Fruit fly (Drosophila melanogaster) whole organism, embryonic: ENCODE measurements around the gene CG1910.

ENCODE experiments used
- ATbp ChIP-seq: fragments of 200-800 bp; sonication (Bioruptor generic); optimal IDR thresholded peaks from 2 replicates; lab custom pipeline; 2017; ENCODE audit warnings: missing biosample characterization, mild to moderate bottlenecking, missing genetic modification characterization, missing genetic modification reagents
- Asciz ChIP-seq: fragments of 200-800 bp; sonication (Bioruptor generic); optimal IDR thresholded peaks from 2 replicates; lab custom pipeline; 2017; ENCODE audit warnings: missing biosample characterization, mild to moderate bottlenecking, missing genetic modification characterization, missing genetic modification reagents
- Blimp-1 ChIP-seq: fragments of 200-800 bp; sonication (Bioruptor generic); optimal IDR thresholded peaks from 3 replicates; lab custom pipeline; 2018; ENCODE audit warnings: missing biosample characterization, missing genetic modification characterization, mild to moderate bottlenecking, moderate library complexity, missing genetic modification reagents
- CG1024 ChIP-seq: fragments of 200-800 bp; sonication (Bioruptor generic); IDR thresholded peaks from 2 replicates; pipeline ENCODE4 v1.3.6; 2022; ENCODE audit warnings: missing biosample characterization, missing genetic modification characterization
- CG10543 ChIP-seq: fragments of 200-800 bp; sonication (Bioruptor generic); optimal IDR thresholded peaks from 3 replicates; lab custom pipeline; 2017; ENCODE audit warnings: missing biosample characterization, mild to moderate bottlenecking, missing genetic modification characterization, moderate library complexity
- CG11504 ChIP-seq: fragments of 200-800 bp; sonication (Bioruptor generic); optimal IDR thresholded peaks from 3 replicates; lab custom pipeline; 2019; ENCODE audit warnings: missing biosample characterization, mild to moderate bottlenecking, missing genetic modification characterization, moderate library complexity
- CG14441 ChIP-seq: fragments of 200-800 bp; sonication (Bioruptor generic); IDR thresholded peaks from 2 replicates; pipeline ENCODE4 v1.3.6; 2022; ENCODE audit warnings: missing biosample characterization, missing genetic modification characterization
- CG15601 ChIP-seq: fragments of 200-800 bp; sonication (Bioruptor generic); optimal IDR thresholded peaks from 3 replicates; lab custom pipeline; 2019; ENCODE audit warnings: missing biosample characterization, mild to moderate bottlenecking, missing genetic modification characterization, moderate library complexity
- CG1603 ChIP-seq: fragments of 200-800 bp; sonication (Bioruptor generic); optimal IDR thresholded peaks from 2 replicates; lab custom pipeline; 2019; ENCODE audit warnings: missing biosample characterization, mild to moderate bottlenecking, missing genetic modification characterization, moderate library complexity
- CG17328 ChIP-seq: fragments of 200-800 bp; sonication (Bioruptor generic); IDR thresholded peaks from 2 replicates; pipeline ENCODE4 v1.3.6; 2022; ENCODE audit warnings: missing biosample characterization, missing genetic modification characterization
- CG2678 ChIP-seq: fragments of 200-800 bp; sonication (Bioruptor generic); optimal IDR thresholded peaks from 3 replicates; lab custom pipeline; 2019; ENCODE audit warnings: missing biosample characterization, mild to moderate bottlenecking, missing genetic modification characterization, moderate library complexity
- CG2712 ChIP-seq: fragments of 200-800 bp; optimal IDR thresholded peaks from 3 replicates; lab custom pipeline; 2019; ENCODE audit warnings: missing biosample characterization, mild to moderate bottlenecking, missing genetic modification characterization, moderate library complexity
- CG30431 ChIP-seq: fragments of 200-800 bp; sonication (Bioruptor generic); optimal IDR thresholded peaks from 2 replicates; lab custom pipeline; 2017; ENCODE audit warnings: missing biosample characterization, missing genetic modification characterization
- CG3163 ChIP-seq: fragments of 200-800 bp; sonication (Bioruptor generic); optimal IDR thresholded peaks from 3 replicates; lab custom pipeline; 2016; ENCODE audit warnings: missing biosample characterization, missing genetic modification characterization
- CG4730 ChIP-seq: fragments of 200-800 bp; sonication (Bioruptor generic); IDR thresholded peaks from 2 replicates; pipeline ENCODE4 v1.3.6; 2022; ENCODE audit warnings: missing biosample characterization, missing genetic modification characterization
- CG6175 ChIP-seq: fragments of 200-800 bp; sonication (Bioruptor generic); IDR thresholded peaks from 3 replicates; pipeline ENCODE4 v1.3.6; 2022; ENCODE audit warnings: missing biosample characterization, missing genetic modification characterization
- CG6272 ChIP-seq: fragments of 200-800 bp; sonication (Bioruptor generic); IDR thresholded peaks from 2 replicates; pipeline ENCODE4 v1.3.6; 2022; ENCODE audit warnings: missing biosample characterization, missing genetic modification characterization
- CG6689 ChIP-seq: fragments of 200-800 bp; sonication (Bioruptor generic); IDR thresholded peaks from 2 replicates; pipeline ENCODE4 v1.3.6; 2022; ENCODE audit warnings: missing biosample characterization, missing genetic modification characterization
- CG7839 ChIP-seq: fragments of 200-800 bp; sonication (Bioruptor generic); optimal IDR thresholded peaks from 3 replicates; lab custom pipeline; 2018; ENCODE audit warnings: missing biosample characterization, mild to moderate bottlenecking, missing genetic modification characterization, moderate library complexity
- E2f1 ChIP-seq: fragments of 200-800 bp; sonication (Bioruptor generic); IDR thresholded peaks from 2 replicates; pipeline ENCODE4 v1.3.6; 2022; ENCODE audit warnings: missing biosample characterization, missing genetic modification characterization
- Elba2 ChIP-seq: fragments of 200-800 bp; sonication (Bioruptor generic); optimal IDR thresholded peaks from 3 replicates; lab custom pipeline; 2016; ENCODE audit warnings: missing biosample characterization, missing genetic modification characterization
- Ets65A ChIP-seq: fragments of 200-800 bp; sonication (Bioruptor generic); peaks from one replicate; lab custom pipeline; 2016; ENCODE audit warnings: missing biosample characterization, missing genetic modification characterization
- Fer3 ChIP-seq: fragments of 200-800 bp; sonication (Bioruptor generic); optimal IDR thresholded peaks from 2 replicates; lab custom pipeline; 2018; ENCODE audit warnings: missing biosample characterization, mild to moderate bottlenecking, missing genetic modification characterization, moderate library complexity
- Gug ChIP-seq: fragments of 200-800 bp; sonication (Bioruptor generic); IDR thresholded peaks from 4 replicates; pipeline ENCODE4 v1.3.6; 2022; ENCODE audit warnings: missing biosample characterization, missing genetic modification characterization
- H15 ChIP-seq: fragments of 200-800 bp; sonication (Bioruptor generic); IDR thresholded peaks from 3 replicates; pipeline ENCODE4 v1.3.6; 2022; ENCODE audit warnings: missing biosample characterization, missing genetic modification characterization
- HHEX ChIP-seq: fragments of 200-800 bp; sonication (Bioruptor generic); optimal IDR thresholded peaks from 3 replicates; lab custom pipeline; 2017; ENCODE audit warnings: missing biosample characterization, mild to moderate bottlenecking, missing genetic modification characterization, missing genetic modification reagents
- HLHmδ ChIP-seq: fragments of 200-800 bp; sonication (Bioruptor generic); optimal IDR thresholded peaks from 2 replicates; lab custom pipeline; 2018; ENCODE audit warnings: missing biosample characterization, mild to moderate bottlenecking, missing genetic modification characterization, moderate library complexity
- Hr51 ChIP-seq, 2 experiments: fragments of 200-800 bp; sonication (Bioruptor generic); optimal IDR thresholded peaks; 2 replicates in 1 of 2; 3 replicates in 1 of 2; lab custom pipeline; 2016 to 2018; ENCODE audit warnings: missing biosample characterization in 2 of 2, missing genetic modification characterization in 2 of 2, mild to moderate bottlenecking in 1 of 2, moderate library complexity in 1 of 2
- Med ChIP-seq: fragments of 200-800 bp; sonication (Bioruptor generic); peaks from one replicate; lab custom pipeline; 2016; ENCODE audit warnings: missing biosample characterization, missing genetic modification characterization, mild to moderate bottlenecking, inconsistent platforms, moderate library complexity
- NFAT ChIP-seq: fragments of 200-800 bp; sonication (Bioruptor generic); IDR thresholded peaks from 2 replicates; pipeline ENCODE4 v1.3.6; 2022; ENCODE audit warnings: missing biosample characterization, missing genetic modification characterization
- Optix ChIP-seq: fragments of 200-800 bp; sonication (Bioruptor generic); IDR thresholded peaks from 3 replicates; pipeline ENCODE4 v1.3.6; 2022; ENCODE audit warnings: missing biosample characterization, missing genetic modification characterization
- Rx ChIP-seq: fragments of 200-800 bp; sonication (Bioruptor generic); IDR thresholded peaks from 2 replicates; pipeline ENCODE4 v1.3.6; 2022; ENCODE audit warnings: missing biosample characterization, missing genetic modification characterization
- Usf ChIP-seq: fragments of 200-800 bp; sonication (Bioruptor generic); optimal IDR thresholded peaks from 2 replicates; lab custom pipeline; 2017; ENCODE audit warnings: missing genotype, missing biosample characterization, missing genetic modification characterization
- ase ChIP-seq: fragments of 200-800 bp; sonication (Bioruptor generic); IDR thresholded peaks from 3 replicates; pipeline ENCODE4 v1.3.6; 2022; ENCODE audit warnings: missing biosample characterization, missing genetic modification characterization
- az2 ChIP-seq: fragments of 200-800 bp; sonication (Bioruptor generic); optimal IDR thresholded peaks from 3 replicates; lab custom pipeline; 2016; ENCODE audit warnings: missing biosample characterization, missing genetic modification characterization
- bsh ChIP-seq, 2 experiments: fragments of 200-800 bp; sonication (Bioruptor generic); optimal IDR thresholded peaks; 2 replicates each; lab custom pipeline; 2017 to 2018; ENCODE audit warnings: mild to moderate bottlenecking in 2 of 2, missing biosample characterization in 2 of 2, missing genetic modification characterization in 2 of 2, moderate library complexity in 1 of 2
- caup ChIP-seq: fragments of 200-800 bp; sonication (Bioruptor generic); optimal IDR thresholded peaks from 3 replicates; lab custom pipeline; 2017; ENCODE audit warnings: missing biosample characterization, mild to moderate bottlenecking, missing genetic modification characterization, moderate library complexity; ENCODE audit not compliant: severe bottlenecking
- ci ChIP-seq: fragments of 200-800 bp; sonication (Bioruptor generic); IDR thresholded peaks from 3 replicates; pipeline ENCODE4 v1.3.6; 2022; ENCODE audit warnings: missing biosample characterization, missing genetic modification characterization
- danr ChIP-seq: fragments of 200-800 bp; sonication (Bioruptor generic); IDR thresholded peaks from 2 replicates; pipeline ENCODE4 v1.3.6; 2022; ENCODE audit warnings: missing biosample characterization, missing genetic modification characterization
- fd96Cb ChIP-seq: fragments of 200-800 bp; sonication (Bioruptor generic); optimal IDR thresholded peaks from 2 replicates; lab custom pipeline; 2018; ENCODE audit warnings: missing biosample characterization, mild to moderate bottlenecking, missing genetic modification characterization, moderate library complexity
- gem ChIP-seq: fragments of 200-800 bp; sonication (Bioruptor generic); optimal IDR thresholded peaks from 2 replicates; lab custom pipeline; 2019; ENCODE audit warnings: missing biosample characterization, mild to moderate bottlenecking, missing genetic modification characterization, moderate library complexity
- ind ChIP-seq: fragments of 200-800 bp; sonication (Bioruptor generic); optimal IDR thresholded peaks from 3 replicates; lab custom pipeline; 2016; ENCODE audit warnings: missing biosample characterization, missing genetic modification characterization
- oc ChIP-seq: fragments of 200-800 bp; sonication (Bioruptor generic); optimal IDR thresholded peaks from 2 replicates; lab custom pipeline; 2018; ENCODE audit warnings: missing biosample characterization, mild to moderate bottlenecking, missing genetic modification characterization, moderate library complexity
- otp ChIP-seq: fragments of 200-800 bp; sonication (Bioruptor generic); IDR thresholded peaks from 3 replicates; pipeline ENCODE4, ENCODE4 v1.3.6; 2022; ENCODE audit warnings: missing biosample characterization, missing genetic modification characterization
- pros ChIP-seq: fragments of 200-800 bp; sonication (Bioruptor generic); optimal IDR thresholded peaks from 3 replicates; lab custom pipeline; 2019; ENCODE audit warnings: missing biosample characterization, mild to moderate bottlenecking, missing genetic modification characterization, moderate library complexity
- ranshi ChIP-seq: fragments of 200-800 bp; sonication (Bioruptor generic); IDR thresholded peaks from 2 replicates; pipeline ENCODE4 v1.3.6; 2022; ENCODE audit warnings: missing biosample characterization, missing genetic modification characterization
- ssp ChIP-seq: fragments of 200-800 bp; sonication (Bioruptor generic); IDR thresholded peaks from 2 replicates; pipeline ENCODE4 v1.3.6; 2022; ENCODE audit warnings: missing biosample characterization, missing genetic modification characterization
- tx ChIP-seq: fragments of 200-800 bp; sonication (Bioruptor generic); optimal IDR thresholded peaks from 2 replicates; lab custom pipeline; 2016; ENCODE audit warnings: missing biosample characterization, missing genetic modification characterization
- vvl ChIP-seq: fragments of 200-800 bp; sonication (Bioruptor generic); IDR thresholded peaks from 2 replicates; pipeline ENCODE4 v1.3.6; 2022; ENCODE audit warnings: missing biosample characterization, missing genetic modification characterization

Gene CG1910

dm6 chr3R:31709142-31709541, 38.3 kb upstream of the CG1910 start:
- TF ChIP-seq CG2678 = peak; percentile 37
- peak; percentile 19 for TF ChIP-seq ind (GFP tag; lab: Kevin White, UChicago)
- peak; percentile 55 for TF ChIP-seq CG11504
- TF ChIP-seq Ets65A (GFP tag; lab: Kevin White, UChicago) = peak; percentile 42
- 0 out of 3 replicates have a peak, but pooled peaks have one; percentile 20 for TF ChIP-seq Optix
- peak; percentile 13 to 40 for TF ChIP-seq bsh (GFP tag; optimal IDR thresholded peaks at IDR 0.05; lab: Kevin White, UChicago)
- peak; percentile 39; the same call in 1 of the 2 replicates for TF ChIP-seq ranshi (GFP tag; lab: Robert Waterston, UW)
- 0 out of 2 replicates have a peak, but pooled peaks have one; percentile 4 for TF ChIP-seq CG4730 (GFP tag; lab: Robert Waterston, UW)
- 0 out of 2 replicates have a peak, but pooled peaks have one; percentile 14 for TF ChIP-seq CG6272
- 0 out of 2 replicates have a peak, but pooled peaks have one; percentile 6 for TF ChIP-seq ssp (GFP tag; lab: Robert Waterston, UW)
- peak; percentile 69 for TF ChIP-seq CG14441 (GFP tag; lab: Robert Waterston, UW)
- TF ChIP-seq NFAT = peak; percentile 20; the same call in 1 of the 2 replicates
- no peak for TF ChIP-seq Usf (GFP tag; lab: Kevin White, UChicago)
- TF ChIP-seq Blimp-1 (GFP tag; lab: Kevin White, UChicago) = peak; percentile 37
- TF ChIP-seq HHEX (GFP tag; lab: Kevin White, UChicago) = peak; percentile 36
- TF ChIP-seq gem (tag; lab: Kevin White, UChicago) = peak; percentile 39
- peak; percentile 16 for TF ChIP-seq Fer3
- TF ChIP-seq caup (GFP tag; lab: Kevin White, UChicago) = peak; percentile 13
- TF ChIP-seq CG1603 (tag; lab: Kevin White, UChicago) = peak; percentile 42
- peak; percentile 55; the same call in 1 of the 3 replicates for TF ChIP-seq H15
- TF ChIP-seq Rx = 0 out of 2 replicates have a peak, but pooled peaks have one; percentile 3
- peak; percentile 1 for TF ChIP-seq ATbp (GFP tag; lab: Kevin White, UChicago)
- TF ChIP-seq ci (GFP tag; lab: Robert Waterston, UW) = peak; percentile 65; the same call in 1 of the 3 replicates
- TF ChIP-seq Med (GFP tag; lab: Kevin White, UChicago) = peak; percentile 19
- TF ChIP-seq HLHmδ = no peak
- peak; percentile 35 for TF ChIP-seq oc
- peak; percentile 15; the same call in 1 of the 2 replicates for TF ChIP-seq CG1024 (GFP tag; lab: Robert Waterston, UW)
- TF ChIP-seq pros (GFP tag; lab: Kevin White, UChicago) = no peak
- peak; percentile 17; the same call in 1 of the 2 replicates for TF ChIP-seq CG17328 (GFP tag; lab: Robert Waterston, UW)
- peak; percentile 53; the same call in 1 of the 2 replicates for TF ChIP-seq E2f1 (GFP tag; lab: Robert Waterston, UW)
- TF ChIP-seq Elba2 (GFP tag; lab: Kevin White, UChicago) = no peak
- TF ChIP-seq fd96Cb (tag; lab: Kevin White, UChicago) = peak; percentile 9
- no peak for TF ChIP-seq danr
- TF ChIP-seq CG6689 = peak; percentile 38
- peak; percentile 10 for TF ChIP-seq CG15601 (tag; lab: Kevin White, UChicago)
- peak; percentile 34; the same call in 1 of the 3 replicates for TF ChIP-seq ase (GFP tag; lab: Robert Waterston, UW)
- TF ChIP-seq CG6175 = peak; percentile 9; the same call in 1 of the 3 replicates
- peak; percentile 27 for TF ChIP-seq Asciz
- TF ChIP-seq CG2712 (tag; lab: Kevin White, UChicago) = peak; percentile 39
- 0 out of 3 replicates have a peak, but pooled peaks have one; percentile 25 for TF ChIP-seq otp
- TF ChIP-seq CG7839 (tag; lab: Kevin White, UChicago) = no peak
- TF ChIP-seq vvl (GFP tag; lab: Robert Waterston, UW) = peak; percentile 59
- TF ChIP-seq Hr51 (GFP tag; optimal IDR thresholded peaks at IDR 0.05; lab: Kevin White, UChicago) = peak in 1 of 2 experiments; percentile 25
- TF ChIP-seq tx = no peak
- no peak for TF ChIP-seq az2
- TF ChIP-seq CG10543 (GFP tag; lab: Kevin White, UChicago) = peak; percentile 16
- 0 out of 4 replicates have a peak, but pooled peaks have one; percentile 4 for TF ChIP-seq Gug
- TF ChIP-seq CG3163 (GFP tag; lab: Kevin White, UChicago) = no peak
- TF ChIP-seq CG30431 (GFP tag; lab: Kevin White, UChicago) = no peak
